Fruit fly (Drosophila melanogaster) whole organism, embryonic: ENCODE data around the gene CG32373.

Source experiments
- Abd-B ChIP-seq: fragments of 200-800 bp; sonication (Bioruptor generic); optimal IDR thresholded peaks from 2 replicates; lab custom pipeline; 2018; ENCODE audit warnings: missing biosample characterization, mild to moderate bottlenecking, missing genetic modification characterization, moderate library complexity
- CG10209 ChIP-seq: fragments of 200-800 bp; sonication (Bioruptor generic); optimal IDR thresholded peaks from 3 replicates; lab custom pipeline; 2017; ENCODE audit warnings: missing biosample characterization, mild to moderate bottlenecking, missing genetic modification characterization, missing genetic modification reagents
- CG12942 ChIP-seq: fragments of 200-800 bp; sonication (Bioruptor generic); optimal IDR thresholded peaks from 3 replicates; lab custom pipeline; 2016; ENCODE audit warnings: missing biosample characterization, missing genetic modification characterization
- CG17802 ChIP-seq: fragments of 200-800 bp; sonication (Bioruptor generic); optimal IDR thresholded peaks from 2 replicates; lab custom pipeline; 2018; ENCODE audit warnings: missing biosample characterization, mild to moderate bottlenecking, missing genetic modification characterization, moderate library complexity
- CG32772 ChIP-seq: fragments of 200-800 bp; sonication (Bioruptor generic); IDR thresholded peaks from 2 replicates; pipeline ENCODE4 v1.3.6; 2022; ENCODE audit warnings: missing biosample characterization, missing genetic modification characterization
- CG42726 ChIP-seq: fragments of 200-800 bp; sonication (Bioruptor generic); IDR thresholded peaks from 2 replicates; pipeline ENCODE4 v1.3.6; 2022; ENCODE audit warnings: missing biosample characterization, missing genetic modification characterization; ENCODE audit not compliant: partially characterized antibody
- CG4730 ChIP-seq: fragments of 200-800 bp; sonication (Bioruptor generic); IDR thresholded peaks from 2 replicates; pipeline ENCODE4 v1.3.6; 2022; ENCODE audit warnings: missing biosample characterization, missing genetic modification characterization
- CG6689 ChIP-seq: fragments of 200-800 bp; sonication (Bioruptor generic); IDR thresholded peaks from 2 replicates; pipeline ENCODE4 v1.3.6; 2022; ENCODE audit warnings: missing biosample characterization, missing genetic modification characterization
- CG7372 ChIP-seq: fragments of 200-800 bp; sonication (Bioruptor generic); IDR thresholded peaks from 2 replicates; pipeline ENCODE4 v1.3.6; 2022; ENCODE audit warnings: missing biosample characterization, missing genetic modification characterization
- CG7745 ChIP-seq: fragments of 200-800 bp; sonication (Bioruptor generic); optimal IDR thresholded peaks from 2 replicates; lab custom pipeline; 2018; ENCODE audit warnings: missing biosample characterization, mild to moderate bottlenecking, missing genetic modification characterization, moderate library complexity
- CG7963 ChIP-seq: fragments of 200-800 bp; sonication (Bioruptor generic); IDR thresholded peaks from 3 replicates; pipeline ENCODE4 v1.3.6; 2022; ENCODE audit warnings: missing biosample characterization, missing genetic modification characterization; ENCODE audit not compliant: partially characterized antibody
- CG9932 ChIP-seq: fragments of 200-800 bp; sonication (Bioruptor generic); IDR thresholded peaks from 2 replicates; pipeline ENCODE4 v1.3.6; 2022; ENCODE audit warnings: missing biosample characterization, missing genetic modification characterization
- Camta ChIP-seq: fragments of 200-800 bp; sonication (Bioruptor generic); optimal IDR thresholded peaks from 2 replicates; lab custom pipeline; 2016; ENCODE audit warnings: missing biosample characterization, missing genetic modification characterization
- Dad ChIP-seq: fragments of 200-800 bp; sonication (Bioruptor generic); optimal IDR thresholded peaks from 3 replicates; lab custom pipeline; 2016; ENCODE audit warnings: missing biosample characterization, missing genetic modification characterization
- Deaf1 ChIP-seq: fragments of 200-800 bp; optimal IDR thresholded peaks from 3 replicates; lab custom pipeline; 2019; ENCODE audit warnings: missing biosample characterization, mild to moderate bottlenecking, missing genetic modification characterization, moderate library complexity
- Doc2 ChIP-seq: fragments of 200-800 bp; sonication (Bioruptor generic); IDR thresholded peaks from 2 replicates; pipeline ENCODE4 v1.3.6; 2022; ENCODE audit warnings: missing biosample characterization, missing genetic modification characterization
- Elba2 ChIP-seq: fragments of 200-800 bp; sonication (Bioruptor generic); optimal IDR thresholded peaks from 3 replicates; lab custom pipeline; 2016; ENCODE audit warnings: missing biosample characterization, missing genetic modification characterization
- Hr78 ChIP-seq, 2 experiments: fragments of 200-800 bp in 1 of 2; fragments of >200 bp in 1 of 2; sonication (Bioruptor generic) in 1 of 2; optimal IDR thresholded peaks; 2 replicates each; lab custom pipeline; 2017 to 2019; ENCODE audit warnings: missing biosample characterization in 2 of 2, missing genetic modification characterization in 2 of 2, mild to moderate bottlenecking in 1 of 2, moderate library complexity in 1 of 2
- Hsf ChIP-seq: fragments of 200-800 bp; sonication (Bioruptor generic); optimal IDR thresholded peaks from 3 replicates; lab custom pipeline; 2016; ENCODE audit warnings: missing biosample characterization, missing genetic modification characterization
- Lpt ChIP-seq: fragments of >200 bp; optimal IDR thresholded peaks from 2 replicates; lab custom pipeline; 2018; ENCODE audit warnings: missing biosample characterization, missing genetic modification characterization
- Max ChIP-seq: fragments of 200-800 bp; sonication (Bioruptor generic); optimal IDR thresholded peaks from 2 replicates; lab custom pipeline; 2016; ENCODE audit warnings: missing biosample characterization, mild to moderate bottlenecking, missing genetic modification characterization
- NC2β ChIP-seq: fragments of 200-800 bp; sonication (Bioruptor generic); optimal IDR thresholded peaks from 2 replicates; lab custom pipeline; 2016; ENCODE audit warnings: missing biosample characterization, missing genetic modification characterization
- Rfx ChIP-seq: fragments of 200-800 bp; sonication (Bioruptor generic); IDR thresholded peaks from 2 replicates; pipeline ENCODE4 v1.3.6; 2022; ENCODE audit warnings: missing biosample characterization, missing genetic modification characterization
- Rx ChIP-seq: fragments of 200-800 bp; sonication (Bioruptor generic); IDR thresholded peaks from 2 replicates; pipeline ENCODE4 v1.3.6; 2022; ENCODE audit warnings: missing biosample characterization, missing genetic modification characterization
- Side ChIP-seq: fragments of 200-800 bp; sonication (Bioruptor generic); optimal IDR thresholded peaks from 2 replicates; lab custom pipeline; 2016; ENCODE audit warnings: missing biosample characterization, missing genetic modification characterization
- ac ChIP-seq: fragments of 200-800 bp; sonication (Bioruptor generic); optimal IDR thresholded peaks from 3 replicates; lab custom pipeline; 2017; ENCODE audit warnings: missing biosample characterization, mild to moderate bottlenecking, missing genetic modification characterization
- bbx ChIP-seq: fragments of 200-800 bp; sonication (Bioruptor generic); IDR thresholded peaks from 2 replicates; pipeline ENCODE4 v1.3.6; 2022; ENCODE audit warnings: missing biosample characterization, missing genetic modification characterization; ENCODE audit not compliant: partially characterized antibody
- bcd ChIP-seq: fragments of 200-800 bp; sonication (Bioruptor generic); optimal IDR thresholded peaks from 2 replicates; lab custom pipeline; 2017; ENCODE audit warnings: missing biosample characterization, mild to moderate bottlenecking, missing genetic modification characterization
- bowl ChIP-seq: fragments of 200-800 bp; sonication (Bioruptor generic); IDR thresholded peaks from 2 replicates; pipeline ENCODE4 v1.3.6; 2022; ENCODE audit warnings: missing biosample characterization, missing genetic modification characterization
- chif ChIP-seq, 2 experiments: fragments of 200-800 bp; sonication (Bioruptor generic); optimal IDR thresholded peaks; 3 replicates each; lab custom pipeline; 2016; ENCODE audit warnings: missing biosample characterization in 2 of 2, missing genetic modification characterization in 2 of 2
- croc ChIP-seq: fragments of 200-800 bp; sonication (Bioruptor generic); conservative IDR thresholded peaks from 3 replicates; pipeline ENCODE4 v1.3.6; 2022; ENCODE audit warnings: missing biosample characterization, missing genetic modification characterization
- dpn ChIP-seq, 2 experiments: fragments of 200-800 bp; sonication (Bioruptor generic); optimal IDR thresholded peaks; 3 replicates each; lab custom pipeline; 2016; ENCODE audit warnings: missing biosample characterization in 2 of 2, missing genetic modification characterization in 2 of 2
- fd64A ChIP-seq: fragments of 200-800 bp; sonication (Bioruptor generic); optimal IDR thresholded peaks from 3 replicates; lab custom pipeline; 2018; ENCODE audit warnings: missing biosample characterization, mild to moderate bottlenecking, missing genetic modification characterization
- grn ChIP-seq: fragments of 200-800 bp; sonication (Bioruptor generic); optimal IDR thresholded peaks from 3 replicates; lab custom pipeline; 2017; ENCODE audit warnings: missing biosample characterization, missing genetic modification characterization
- hb ChIP-seq: fragments of 200-800 bp; sonication (Bioruptor generic); IDR thresholded peaks from 3 replicates; pipeline ENCODE4 v1.3.6; 2022; ENCODE audit warnings: missing biosample characterization, missing genetic modification characterization; ENCODE audit not compliant: partially characterized antibody
- kah ChIP-seq: fragments of 200-800 bp; sonication (Bioruptor generic); optimal IDR thresholded peaks from 2 replicates; lab custom pipeline; 2018; ENCODE audit warnings: missing biosample characterization, mild to moderate bottlenecking, missing genetic modification characterization
- nerfin-1 ChIP-seq: fragments of 200-800 bp; sonication (Bioruptor generic); optimal IDR thresholded peaks from 3 replicates; lab custom pipeline; 2019; ENCODE audit warnings: missing biosample characterization, mild to moderate bottlenecking, missing genetic modification characterization, moderate library complexity
- ranshi ChIP-seq: fragments of 200-800 bp; sonication (Bioruptor generic); IDR thresholded peaks from 2 replicates; pipeline ENCODE4 v1.3.6; 2022; ENCODE audit warnings: missing biosample characterization, missing genetic modification characterization
- ro ChIP-seq: fragments of 200-800 bp; sonication (Bioruptor generic); IDR thresholded peaks from 2 replicates; pipeline ENCODE4 v1.3.6; 2022; ENCODE audit warnings: missing biosample characterization, missing genetic modification characterization
- sim ChIP-seq: fragments of 200-800 bp; sonication (Bioruptor generic); IDR thresholded peaks from 2 replicates; pipeline ENCODE4 v1.3.6; 2022; ENCODE audit warnings: missing biosample characterization, missing genetic modification characterization
- tna ChIP-seq: fragments of 200-800 bp; sonication (Bioruptor generic); IDR thresholded peaks from 2 replicates; pipeline ENCODE4 v1.3.6; 2022; ENCODE audit warnings: missing biosample characterization, missing genetic modification characterization; ENCODE audit not compliant: partially characterized antibody
- usp ChIP-seq: fragments of >200 bp; optimal IDR thresholded peaks from 2 replicates; lab custom pipeline; 2017; ENCODE audit warnings: missing biosample characterization, missing genetic modification characterization
- z ChIP-seq: fragments of 200-800 bp; sonication (Bioruptor generic); IDR thresholded peaks from 3 replicates; pipeline ENCODE4 v1.3.6; 2022; ENCODE audit warnings: missing biosample characterization, missing genetic modification characterization

CG32373 gene

dm6 chr3L:7614226-7614625 lies 36.1 kb upstream of the CG32373 start (continued):
- no peak for TF ChIP-seq Max
- no peak for TF ChIP-seq CG42726 (GFP tag; lab: Robert Waterston, UW)
- TF ChIP-seq Doc2, result no peak
- TF ChIP-seq nerfin-1 (tag; lab: Kevin White, UChicago), result no peak
- no peak for TF ChIP-seq sim (GFP tag; lab: Robert Waterston, UW)
- no peak for TF ChIP-seq hb (GFP tag; lab: Robert Waterston, UW)
- peak; percentile 13 for TF ChIP-seq NC2β (GFP tag; lab: Kevin White, UChicago)
- TF ChIP-seq chif (GFP tag; optimal IDR thresholded peaks at IDR 0.05; lab: Kevin White, UChicago), result peak; percentile 30 to 46
- no peak for TF ChIP-seq ro (GFP tag; lab: Robert Waterston, UW)
- TF ChIP-seq CG4730, result no peak
- TF ChIP-seq Rfx (GFP tag; lab: Robert Waterston, UW), result peak; percentile 54; the same call in 1 of the 2 replicates
- TF ChIP-seq Camta (GFP tag; lab: Kevin White, UChicago), result peak; percentile 26
- TF ChIP-seq z (GFP tag; lab: Robert Waterston, UW), result no peak
- no peak for TF ChIP-seq bowl
- no peak for TF ChIP-seq CG12942
- TF ChIP-seq Dad (GFP tag; lab: Kevin White, UChicago), result no peak
- no peak for TF ChIP-seq Lpt (GFP tag; lab: Kevin White, UChicago)
- TF ChIP-seq bbx, result no peak
- TF ChIP-seq usp (GFP tag; lab: Kevin White, UChicago), result no peak
- peak; percentile 18 for TF ChIP-seq Deaf1 (tag; lab: Kevin White, UChicago)
- peak; percentile 41 for TF ChIP-seq CG9932 (GFP tag; lab: Robert Waterston, UW)
- TF ChIP-seq CG7745 (tag; lab: Kevin White, UChicago), result no peak
- TF ChIP-seq tna (GFP tag; lab: Robert Waterston, UW), result no peak
- TF ChIP-seq Elba2 (GFP tag; lab: Kevin White, UChicago), result no peak
- TF ChIP-seq Hr78 (GFP tag; optimal IDR thresholded peaks at IDR 0.05; lab: Kevin White, UChicago), result no peak
- no peak for TF ChIP-seq kah (GFP tag; lab: Kevin White, UChicago)
- TF ChIP-seq Abd-B (GFP tag; lab: Kevin White, UChicago), result peak; percentile 37
- peak; percentile 34 for TF ChIP-seq Hsf (GFP tag; lab: Kevin White, UChicago)
- no peak for TF ChIP-seq Rx
- no peak for TF ChIP-seq ac
- TF ChIP-seq Side (GFP tag; lab: Kevin White, UChicago), result peak; percentile 24
- no peak for TF ChIP-seq grn (GFP tag; lab: Kevin White, UChicago)
- peak; percentile 46; the same call in 1 of the 2 replicates for TF ChIP-seq ranshi (GFP tag; lab: Robert Waterston, UW)
- TF ChIP-seq bcd, result peak; percentile 22
- 0 out of 2 replicates have a peak, but pooled peaks have one; percentile 25 for TF ChIP-seq CG32772 (GFP tag; lab: Robert Waterston, UW)
- peak; percentile 58; the same call in 1 of the 2 replicates for TF ChIP-seq CG7372 (GFP tag; lab: Robert Waterston, UW)
- TF ChIP-seq dpn (GFP tag; optimal IDR thresholded peaks at IDR 0.05; lab: Kevin White, UChicago), result peak; percentile 19 to 39
- TF ChIP-seq CG10209 (GFP tag; lab: Kevin White, UChicago), result peak; percentile 11
- no peak for TF ChIP-seq croc (GFP tag; lab: Robert Waterston, UW)
- TF ChIP-seq fd64A (GFP tag; lab: Kevin White, UChicago), result no peak
- TF ChIP-seq CG6689 (GFP tag; lab: Robert Waterston, UW), result peak; percentile 57; the same call in 1 of the 2 replicates
- TF ChIP-seq CG7963 (GFP tag; lab: Robert Waterston, UW), result no peak
- no peak for TF ChIP-seq CG17802
